Fruit fly (Drosophila melanogaster) Kc167 (cell line): ENCODE results near the gene Non3.

ENCODE experiments used
- Myc ChIP-seq: fragments of >200 bp; optimal IDR thresholded peaks from 2 replicates; lab custom pipeline; 2017; ENCODE audit warnings: missing external identifiers
- Sin3A ChIP-seq: fragments of >200 bp; optimal IDR thresholded peaks from 2 replicates; lab custom pipeline; 2018; ENCODE audit warnings: missing external identifiers
- psq ChIP-seq: fragments of >200 bp; optimal IDR thresholded peaks from 2 replicates; lab custom pipeline; 2017; ENCODE audit warnings: missing external identifiers

DNA sequence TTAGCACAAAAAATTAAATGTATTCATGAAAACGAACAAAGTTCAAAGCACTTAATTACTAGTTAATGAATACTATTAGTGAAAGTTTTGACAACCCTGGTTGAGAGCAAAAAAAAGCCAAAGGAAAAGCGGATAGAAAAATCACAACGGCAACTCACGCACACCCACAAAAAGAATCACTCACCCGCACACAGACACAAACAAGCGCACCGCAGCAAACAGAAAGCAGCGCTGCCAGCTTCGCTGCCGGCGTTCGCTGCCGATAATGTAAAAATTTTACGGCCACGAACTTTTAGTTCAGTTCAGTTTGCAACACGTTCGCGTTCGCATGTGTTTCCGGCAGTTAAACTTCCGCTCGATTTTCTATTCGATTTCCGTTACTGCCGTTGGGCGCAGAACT is 44.0 kb downstream of the Non3 start, which contains the start of gene CG18599:
- TF ChIP-seq Sin3A (lab: Kevin White, UChicago) (no peak), psq (lab: Kevin White, UChicago) (no peak), Myc (lab: Kevin White, UChicago) (no peak)
